Fruit fly (Drosophila melanogaster) S2 (cell line): ENCODE data around the gene CG45078.

ENCODE experiments used
- CG8478 ChIP-seq: fragments of >200 bp; optimal IDR thresholded peaks from 2 replicates; lab custom pipeline; 2018
- CTCF ChIP-seq, 2 experiments: fragments of >200 bp; optimal IDR thresholded peaks; 2 replicates each; lab custom pipeline; 2018

DNA sequence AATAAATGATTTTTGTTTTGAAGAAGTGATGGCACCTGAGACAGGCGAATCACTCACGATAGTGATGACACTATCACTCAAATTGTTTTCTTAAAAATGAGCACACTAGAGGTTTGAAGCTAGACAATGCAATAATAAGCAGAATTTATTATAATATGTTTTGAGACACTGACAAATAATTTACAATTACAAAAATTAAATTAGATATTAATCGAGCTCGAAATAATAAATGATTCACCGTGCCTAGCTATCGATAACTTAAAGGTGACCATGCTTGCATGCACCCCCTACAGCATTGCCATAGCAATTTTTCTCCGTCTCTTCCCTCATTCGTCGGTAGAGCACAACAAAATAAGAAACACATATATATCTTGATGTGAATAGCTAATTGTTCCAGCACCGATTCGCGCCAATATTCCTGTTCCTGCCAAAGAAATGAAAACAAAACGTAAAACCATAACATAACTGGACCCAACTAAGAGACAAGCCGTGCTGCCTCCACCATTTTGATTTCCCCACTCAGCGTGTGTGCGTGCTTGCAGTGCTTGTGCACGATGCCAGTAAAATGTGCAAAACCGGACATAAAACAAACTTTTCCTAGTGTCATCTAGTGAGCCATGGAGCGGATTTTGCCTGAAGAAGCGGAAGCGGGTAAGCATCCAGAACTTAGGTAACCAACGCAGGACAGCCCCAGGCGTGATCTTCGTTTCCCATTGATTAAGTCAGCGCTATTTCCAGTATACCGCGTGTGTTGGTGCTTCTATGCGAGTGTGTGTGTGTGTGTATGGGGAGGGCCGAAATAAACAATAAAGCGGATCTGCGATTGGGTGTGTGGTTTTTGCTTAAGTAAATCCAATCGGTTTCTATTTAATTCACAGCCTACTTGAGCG, 16.0 kb downstream of the CG45078 start, which contains the start of the genes MED7 and Cap-H2:
- TF ChIP-seq CTCF (optimal IDR thresholded peaks at IDR 0.05; lab: Kevin White, UChicago) (no peak), CG8478 (no peak)
